Worm (Caenorhabditis elegans) whole organism, mixed stage, embryonic: ENCODE results near the gene R12B2.2.

Source experiments
- flh-1 ChIP-seq: fragments of 200-800 bp; sonication (Bioruptor generic); optimal IDR thresholded peaks from 2 replicates; lab custom pipeline; 2018; ENCODE audit warnings: mild to moderate bottlenecking, missing genetic modification characterization, moderate library complexity, missing compliant biosample characterization
- nhr-28 ChIP-seq: fragments of 150-350 bp; optimal IDR thresholded peaks from 2 replicates; lab custom pipeline; 2014; ENCODE audit warnings: missing biosample characterization, missing genetic modification characterization
- unc-39 ChIP-seq: fragments of 150-350 bp; optimal IDR thresholded peaks from 2 replicates; lab custom pipeline; 2014; ENCODE audit warnings: missing biosample characterization, missing genetic modification characterization

DNA sequence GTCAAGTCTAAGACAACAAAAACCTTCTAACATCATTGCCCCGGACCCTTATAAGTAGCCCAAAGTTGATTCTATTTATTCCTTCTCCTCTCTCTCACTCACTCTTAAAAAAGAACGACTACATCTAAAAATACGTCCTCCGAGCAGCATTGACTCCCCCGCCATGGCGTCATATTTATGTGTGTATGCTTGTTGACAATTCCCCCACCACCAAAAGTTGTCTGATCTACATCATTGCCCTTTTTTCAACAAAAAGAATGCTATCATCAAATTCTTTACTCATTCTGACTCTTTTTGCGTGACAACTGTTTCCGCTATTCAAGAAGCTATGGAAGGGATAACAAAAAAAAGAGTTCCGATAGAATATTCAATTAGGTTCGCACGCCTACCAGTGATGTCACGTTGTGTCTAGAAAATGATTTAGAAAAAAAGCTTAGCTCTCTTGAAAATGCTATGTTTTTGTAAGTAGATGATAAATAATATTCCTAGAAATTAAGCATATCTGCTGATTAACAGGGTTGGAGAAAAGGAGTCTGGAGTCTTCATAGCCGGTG lies 49.3 kb upstream of the R12B2.2 start:
- TF ChIP-seq flh-1 (no peak), unc-39 (tag; lab: Kevin White, UChicago) (no peak), nhr-28 (tag; lab: Kevin White, UChicago) (no peak)
